Fruit fly (Drosophila melanogaster) whole organism, pupa: Measurements from ENCODE around the gene CG5953.
A peak's percentile ranks its signal among the peaks of the same experiment; 100 is the strongest.

Experiments used
- CG10348 ChIP-seq: fragments of 200-800 bp; sonication (Bioruptor generic); IDR thresholded peaks from 2 replicates; pipeline ENCODE4 v1.3.6; 2022; ENCODE audit warnings: missing biosample characterization, missing genetic modification characterization
- CG12605 ChIP-seq: fragments of 200-800 bp; sonication (Bioruptor generic); IDR thresholded peaks from 2 replicates; pipeline ENCODE4 v1.3.6; 2022; ENCODE audit warnings: missing biosample characterization, missing genetic modification characterization
- CG13204 ChIP-seq: fragments of 200-800 bp; sonication (Bioruptor generic); optimal IDR thresholded peaks from 2 replicates; lab custom pipeline; 2018; ENCODE audit warnings: missing biosample characterization, mild to moderate bottlenecking, missing genetic modification characterization, moderate library complexity
- CG14655 ChIP-seq: fragments of 200-800 bp; sonication (Bioruptor generic); optimal IDR thresholded peaks from 3 replicates; lab custom pipeline; 2017; ENCODE audit warnings: mild to moderate bottlenecking, missing biosample characterization, missing genetic modification reagents, missing genetic modification characterization
- CG15710 ChIP-seq: fragments of 200-800 bp; sonication (Bioruptor generic); optimal IDR thresholded peaks from 2 replicates; lab custom pipeline; 2018; ENCODE audit warnings: missing biosample characterization, mild to moderate bottlenecking, missing genetic modification characterization, moderate library complexity
- CG17806 ChIP-seq: fragments of 200-800 bp; sonication (Bioruptor generic); optimal IDR thresholded peaks from 2 replicates; lab custom pipeline; 2018; ENCODE audit warnings: missing biosample characterization, mild to moderate bottlenecking, missing genetic modification characterization, moderate library complexity
- CG32121 ChIP-seq: fragments of 200-800 bp; sonication (Bioruptor generic); IDR thresholded peaks from 2 replicates; pipeline ENCODE4 v1.3.6; 2022; ENCODE audit warnings: missing biosample characterization, missing genetic modification characterization
- CG34367 ChIP-seq: fragments of 200-800 bp; sonication (Bioruptor generic); optimal IDR thresholded peaks from 2 replicates; lab custom pipeline; 2018; ENCODE audit warnings: missing biosample characterization, mild to moderate bottlenecking, missing genetic modification characterization
- CG4496 ChIP-seq: fragments of 200-800 bp; sonication (Bioruptor generic); IDR thresholded peaks from 3 replicates; pipeline ENCODE4 v1.3.6; 2022; ENCODE audit warnings: missing biosample characterization, missing genetic modification characterization
- CG8159 ChIP-seq: fragments of 200-800 bp; sonication (Bioruptor generic); optimal IDR thresholded peaks from 3 replicates; lab custom pipeline; 2018; ENCODE audit warnings: missing biosample characterization, mild to moderate bottlenecking, missing genetic modification characterization, moderate library complexity
- CG8301 ChIP-seq: fragments of 200-800 bp; sonication (Bioruptor generic); optimal IDR thresholded peaks from 2 replicates; lab custom pipeline; 2018; ENCODE audit warnings: missing biosample characterization, mild to moderate bottlenecking, missing genetic modification characterization
- CG9948 ChIP-seq: fragments of 200-800 bp; sonication (Bioruptor generic); optimal IDR thresholded peaks from 2 replicates; lab custom pipeline; 2018; ENCODE audit warnings: missing biosample characterization, mild to moderate bottlenecking, missing genetic modification characterization, moderate library complexity
- D1 ChIP-seq: fragments of 200-800 bp; sonication (Bioruptor generic); optimal IDR thresholded peaks from 2 replicates; lab custom pipeline; 2018; ENCODE audit warnings: missing biosample characterization, mild to moderate bottlenecking, missing genetic modification characterization, moderate library complexity
- EcR ChIP-seq: fragments of 200-800 bp; sonication (Bioruptor generic); optimal IDR thresholded peaks from 3 replicates; lab custom pipeline; 2019; ENCODE audit warnings: missing biosample characterization, missing genetic modification characterization, mild to moderate bottlenecking, moderate library complexity, missing genetic modification reagents
- Ets98B ChIP-seq: fragments of 200-800 bp; sonication (Bioruptor generic); IDR thresholded peaks from 2 replicates; pipeline ENCODE4 v1.3.6; 2022; ENCODE audit warnings: missing biosample characterization, missing genetic modification characterization
- Pif1A ChIP-seq: fragments of 200-800 bp; sonication (Bioruptor generic); optimal IDR thresholded peaks from 3 replicates; lab custom pipeline; 2016; ENCODE audit warnings: missing biosample characterization, missing genetic modification characterization
- Pif1B ChIP-seq: fragments of 200-800 bp; sonication (Bioruptor generic); optimal IDR thresholded peaks from 3 replicates; lab custom pipeline; 2016; ENCODE audit warnings: missing biosample characterization, missing genetic modification characterization
- Snoo ChIP-seq: fragments of 200-800 bp; sonication (Bioruptor generic); optimal IDR thresholded peaks from 3 replicates; lab custom pipeline; 2017; ENCODE audit warnings: missing biosample characterization, mild to moderate bottlenecking, missing genetic modification characterization, inconsistent platforms
- fd96Ca ChIP-seq: fragments of 200-800 bp; sonication (Bioruptor generic); IDR thresholded peaks from 3 replicates; pipeline ENCODE4 v1.3.6; 2022; ENCODE audit warnings: missing biosample characterization, missing genetic modification characterization
- gl ChIP-seq: fragments of 200-800 bp; sonication (Bioruptor generic); optimal IDR thresholded peaks from 2 replicates; lab custom pipeline; 2018; ENCODE audit warnings: missing biosample characterization, mild to moderate bottlenecking, missing genetic modification characterization
- rn ChIP-seq: fragments of 200-800 bp; sonication (Bioruptor generic); IDR thresholded peaks from 2 replicates; pipeline ENCODE4 v1.3.6; 2022; ENCODE audit warnings: missing biosample characterization, missing genetic modification characterization

CG5953 gene

DNA sequence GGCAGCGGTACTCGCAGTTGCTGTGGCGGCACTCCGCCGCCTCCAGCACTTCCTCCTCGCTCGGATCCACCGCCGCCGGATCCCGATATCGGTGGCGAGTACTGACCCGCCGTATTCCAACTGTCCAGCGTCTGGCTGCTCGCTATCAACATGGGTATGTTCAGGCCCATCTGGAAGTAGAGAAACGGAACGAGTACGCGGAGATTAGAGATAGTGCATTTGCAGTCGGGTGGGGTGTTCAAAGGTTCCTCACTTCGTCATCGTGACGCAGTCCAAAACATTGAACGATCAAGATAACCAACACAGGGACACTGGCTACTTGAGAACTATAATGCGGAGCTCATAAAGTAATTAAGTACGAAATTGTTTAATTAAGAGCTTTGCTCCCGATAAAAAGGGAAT is 21.4 kb downstream of the CG5953 start:
- peak; percentile 40 for TF ChIP-seq CG14655 (GFP tag; lab: Kevin White, UChicago)
- peak; percentile 31; the same call in 1 of the 2 replicates for TF ChIP-seq Ets98B
- peak; percentile 55 for TF ChIP-seq CG13204 (GFP tag; lab: Kevin White, UChicago)
- peak; percentile 41 for TF ChIP-seq CG8301 (tag; lab: Kevin White, UChicago)
- peak; percentile 16 for TF ChIP-seq CG17806 (tag; lab: Kevin White, UChicago)
- no peak for TF ChIP-seq CG8159 (tag; lab: Kevin White, UChicago)
- peak; percentile 65 for TF ChIP-seq gl
- no peak for TF ChIP-seq CG34367 (tag; lab: Kevin White, UChicago)
- no peak for TF ChIP-seq fd96Ca (GFP tag; lab: Robert Waterston, UW)
- TF ChIP-seq CG12605 (GFP tag; lab: Robert Waterston, UW) = peak; percentile 53; the same call in 1 of the 2 replicates
- peak; percentile 55 for TF ChIP-seq EcR
- TF ChIP-seq, all 21 proteins: peak for 8

DNA sequence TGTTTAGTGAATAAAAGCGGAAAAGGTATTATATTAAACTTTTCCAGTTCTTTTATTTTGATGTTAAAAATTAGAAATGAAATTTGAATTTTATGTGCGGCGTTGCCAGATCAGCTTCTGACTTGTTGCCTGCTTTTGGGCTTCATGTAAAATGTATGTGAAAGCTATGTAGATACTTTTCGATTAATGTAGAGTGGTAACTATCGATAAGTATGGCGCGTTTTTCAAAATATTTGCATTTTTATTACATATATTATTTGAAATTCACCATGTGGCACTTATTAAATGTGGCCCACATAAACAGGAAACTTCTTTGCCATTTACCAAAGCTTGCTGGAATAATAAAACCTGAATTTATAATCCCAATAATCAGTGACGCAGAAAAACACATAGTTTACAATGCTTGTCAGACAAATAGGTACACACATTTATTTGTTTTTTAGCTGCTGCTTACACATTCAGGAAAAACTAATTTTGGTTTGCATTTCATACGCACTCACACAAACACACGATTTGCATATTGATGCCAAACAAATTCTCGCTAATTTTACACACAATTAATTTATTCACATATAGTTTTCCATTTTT is 24.9 kb downstream of the CG5953 start:
- TF ChIP-seq fd96Ca (GFP tag; lab: Robert Waterston, UW) (no peak), Pif1B (no peak), CG8159 (tag; lab: Kevin White, UChicago) (no peak), D1 (tag; lab: Kevin White, UChicago) (peak; percentile 67), CG34367 (tag; lab: Kevin White, UChicago) (no peak), CG10348 (GFP tag; lab: Robert Waterston, UW) (no peak), CG4496 (GFP tag; lab: Robert Waterston, UW) (0 out of 3 replicates have a peak, but pooled peaks have one; percentile 34)

DNA sequence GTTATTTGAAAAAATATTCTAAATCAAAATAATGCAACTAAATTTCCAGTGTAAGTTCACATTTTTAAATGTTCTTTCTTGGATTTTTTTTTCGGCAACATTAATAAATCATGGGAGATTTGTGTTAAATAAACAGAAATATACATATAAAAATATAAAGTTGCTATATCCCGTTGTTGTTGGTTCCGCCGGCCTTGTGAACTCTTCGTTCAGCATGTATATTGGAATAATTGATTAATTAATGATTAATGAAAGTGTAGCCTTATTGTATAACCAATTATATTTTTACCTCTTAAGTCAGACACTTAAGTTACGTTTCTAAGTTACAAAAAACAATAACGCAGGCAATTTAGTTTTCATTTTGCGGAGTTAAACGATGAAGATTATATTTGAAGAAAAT is 25.5 kb downstream of the CG5953 start:
- TF ChIP-seq EcR (no peak), CG8301 (tag; lab: Kevin White, UChicago) (no peak), CG17806 (tag; lab: Kevin White, UChicago) (no peak), CG10348 (GFP tag; lab: Robert Waterston, UW) (no peak), CG9948 (no peak), Pif1B (no peak), CG8159 (tag; lab: Kevin White, UChicago) (no peak), CG4496 (GFP tag; lab: Robert Waterston, UW) (no peak), CG32121 (GFP tag; lab: Robert Waterston, UW) (no peak), gl (no peak), Pif1A (GFP tag; lab: Kevin White, UChicago) (no peak), CG13204 (GFP tag; lab: Kevin White, UChicago) (no peak), D1 (tag; lab: Kevin White, UChicago) (no peak), CG14655 (GFP tag; lab: Kevin White, UChicago) (no peak), fd96Ca (GFP tag; lab: Robert Waterston, UW) (no peak)
- TF ChIP-seq, all 21 proteins: peak for 0

DNA sequence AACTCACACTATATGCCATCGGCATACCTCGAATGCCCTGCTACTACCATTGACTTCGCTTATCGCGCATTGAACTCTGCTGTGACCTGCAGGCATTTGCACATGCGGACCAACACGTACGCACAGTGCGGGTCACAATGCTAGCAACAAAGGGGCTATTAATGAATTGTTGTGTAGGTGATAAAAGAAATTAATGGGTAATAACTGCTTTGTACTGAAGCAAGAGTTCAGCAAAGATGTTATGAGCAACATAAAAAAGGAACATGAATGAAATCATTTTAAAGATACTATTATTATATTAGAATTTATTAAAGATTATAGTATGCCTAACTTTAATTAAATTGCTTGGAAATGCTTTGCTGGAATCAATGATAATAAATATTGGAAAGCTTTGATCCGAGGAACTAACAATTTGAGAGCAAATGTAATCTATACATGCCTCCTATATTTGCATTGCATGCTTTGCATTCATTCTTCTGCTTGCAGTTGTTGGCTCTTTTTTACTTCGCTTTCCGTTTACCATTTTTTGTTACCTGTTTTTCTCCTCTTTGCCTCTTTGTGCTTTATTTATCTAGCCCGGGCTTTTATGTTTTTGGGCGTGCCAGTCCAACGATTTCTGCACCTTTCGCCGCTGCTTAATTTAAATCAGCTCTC is 29.7 kb downstream of the CG5953 start:
- 0 out of 3 replicates have a peak, but pooled peaks have one; percentile 29 for TF ChIP-seq CG4496 (GFP tag; lab: Robert Waterston, UW)
- no peak for TF ChIP-seq rn (GFP tag; lab: Robert Waterston, UW)
- TF ChIP-seq CG34367 (tag; lab: Kevin White, UChicago) = peak; percentile 55
- peak; percentile 58 for TF ChIP-seq Pif1A (GFP tag; lab: Kevin White, UChicago)
- peak; percentile 75 for TF ChIP-seq CG15710
- no peak for TF ChIP-seq Ets98B
- peak; percentile 43 for TF ChIP-seq Pif1B
- TF ChIP-seq EcR = peak; percentile 94
- peak; percentile 76 for TF ChIP-seq CG14655 (GFP tag; lab: Kevin White, UChicago)
- TF ChIP-seq CG13204 (GFP tag; lab: Kevin White, UChicago) = peak; percentile 24
- no peak; the same call in 1 of the 2 replicates for TF ChIP-seq CG32121 (GFP tag; lab: Robert Waterston, UW)
- TF ChIP-seq CG9948 = peak; percentile 63
- no peak for TF ChIP-seq D1 (tag; lab: Kevin White, UChicago)
- no peak for TF ChIP-seq CG10348 (GFP tag; lab: Robert Waterston, UW)
- TF ChIP-seq gl = no peak
- TF ChIP-seq CG17806 (tag; lab: Kevin White, UChicago) = peak; percentile 57
- peak; percentile 49 for TF ChIP-seq CG8301 (tag; lab: Kevin White, UChicago)
- TF ChIP-seq CG12605 (GFP tag; lab: Robert Waterston, UW) = no peak
- no peak; the same call in 2 of the 3 replicates for TF ChIP-seq fd96Ca (GFP tag; lab: Robert Waterston, UW)
- TF ChIP-seq CG8159 (tag; lab: Kevin White, UChicago) = peak; percentile 76
- TF ChIP-seq Snoo = peak; percentile 55

DNA sequence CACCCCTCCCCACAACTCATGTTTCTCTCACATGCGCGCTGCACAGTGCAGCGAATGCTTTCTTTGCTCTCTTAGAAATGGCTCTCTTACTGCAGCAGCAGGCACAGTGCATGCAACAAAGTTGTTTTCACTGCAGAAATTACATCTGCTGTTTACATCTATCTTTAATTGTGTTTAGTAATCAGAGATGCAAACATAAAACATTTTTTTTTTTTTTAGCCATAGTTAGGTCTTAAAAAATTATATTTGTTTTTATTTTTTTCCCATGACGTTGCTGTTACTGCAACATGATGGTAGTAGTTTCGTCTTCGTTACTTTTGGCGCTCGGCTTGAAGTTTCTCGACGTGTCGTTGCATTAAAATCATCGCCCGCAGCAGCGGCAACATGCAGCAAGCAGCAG is 31.3 kb downstream of the CG5953 start:
- 0 out of 2 replicates have a peak, but pooled peaks have one; percentile 18 for TF ChIP-seq Ets98B
- peak; percentile 68; the same call in 2 of the 3 replicates for TF ChIP-seq fd96Ca (GFP tag; lab: Robert Waterston, UW)
- TF ChIP-seq CG12605 (GFP tag; lab: Robert Waterston, UW) = 0 out of 2 replicates have a peak, but pooled peaks have one; percentile 40
- TF ChIP-seq CG8159 (tag; lab: Kevin White, UChicago) = no peak
- peak; percentile 51; the same call in 2 of the 3 replicates for TF ChIP-seq CG4496 (GFP tag; lab: Robert Waterston, UW)
- no peak for TF ChIP-seq CG34367 (tag; lab: Kevin White, UChicago)
- peak; percentile 40 for TF ChIP-seq Pif1A (GFP tag; lab: Kevin White, UChicago)
- no peak for TF ChIP-seq Pif1B
- no peak for TF ChIP-seq CG10348 (GFP tag; lab: Robert Waterston, UW)
- TF ChIP-seq Snoo = no peak
- TF ChIP-seq CG8301 (tag; lab: Kevin White, UChicago) = peak; percentile 11
- no peak for TF ChIP-seq D1 (tag; lab: Kevin White, UChicago)
- no peak for TF ChIP-seq gl
- no peak for TF ChIP-seq CG9948
- no peak for TF ChIP-seq rn (GFP tag; lab: Robert Waterston, UW)
- no peak for TF ChIP-seq CG15710
- TF ChIP-seq CG14655 (GFP tag; lab: Kevin White, UChicago) = peak; percentile 28
- peak; percentile 54 for TF ChIP-seq CG32121 (GFP tag; lab: Robert Waterston, UW)
- TF ChIP-seq CG17806 (tag; lab: Kevin White, UChicago) = no peak
- TF ChIP-seq CG13204 (GFP tag; lab: Kevin White, UChicago) = no peak
- no peak for TF ChIP-seq EcR
